Worm (Caenorhabditis elegans) whole organism, young adult: ENCODE data around the gene T12E12.6.

ENCODE experiments used
- B0336.3 ChIP-seq: fragments of 200-800 bp; sonication (Bioruptor generic); IDR thresholded peaks from 2 replicates; pipeline ENCODE4 v1.3.6; 2022; ENCODE audit warnings: missing genetic modification characterization, missing compliant biosample characterization
- Y67H2A.10 ChIP-seq: fragments of 200-800 bp; sonication (Bioruptor generic); conservative IDR thresholded peaks from 2 replicates; pipeline ENCODE4 v1.3.6; 2022; ENCODE audit warnings: missing genetic modification reagents, missing genetic modification characterization, missing compliant biosample characterization
- aptf-3 ChIP-seq: fragments of 200-800 bp; sonication (Bioruptor generic); IDR thresholded peaks from 2 replicates; pipeline ENCODE4 v1.3.6; 2022; ENCODE audit warnings: missing genetic modification characterization, missing compliant biosample characterization
- let-607 ChIP-seq, 2 experiments: fragments of 200-800 bp in 1 of 2; sonication (Bioruptor generic) in 1 of 2; sonication (generic microtip) in 1 of 2; optimal IDR thresholded peaks; 2 replicates each; lab custom pipeline; 2016 to 2018; ENCODE audit warnings: mild to moderate bottlenecking in 2 of 2, missing compliant biosample characterization in 2 of 2, missing genetic modification characterization in 2 of 2, moderate library complexity in 2 of 2, missing genotype in 1 of 2
- lin-26 ChIP-seq: fragments of 200-800 bp; sonication (Bioruptor generic); IDR thresholded peaks from 2 replicates; pipeline ENCODE4 v1.3.6; 2022; ENCODE audit warnings: missing genetic modification reagents, missing genetic modification characterization, missing compliant biosample characterization
- lin-35 ChIP-seq, 3 experiments: fragments of 150-350 bp in 2 of 3; sonication (generic microtip) in 1 of 3; optimal IDR thresholded peaks; 2 replicates each; lab custom pipeline; 2014 to 2018; ENCODE audit warnings: missing biosample characterization in 3 of 3, missing genetic modification characterization in 3 of 3, missing genetic modification reagents in 3 of 3
- madf-8 ChIP-seq: fragments of 200-800 bp; sonication (Bioruptor generic); conservative IDR thresholded peaks from 2 replicates; pipeline ENCODE4 v1.3.6; 2022; ENCODE audit warnings: missing genetic modification reagents, missing genetic modification characterization, missing compliant biosample characterization
- rec-8 ChIP-seq, 2 experiments: sonication (generic microtip); optimal IDR thresholded peaks; 2 replicates each; lab custom pipeline; 2016; ENCODE audit warnings: mild to moderate bottlenecking in 2 of 2, missing genetic modification characterization in 2 of 2, missing genetic modification reagents in 2 of 2, missing genotype in 2 of 2, missing biosample characterization in 1 of 2, missing compliant biosample characterization in 1 of 2, moderate library complexity in 1 of 2
- ztf-25 ChIP-seq: fragments of 200-800 bp; sonication (Bioruptor generic); IDR thresholded peaks from 2 replicates; pipeline ENCODE4 v1.3.6; 2022; ENCODE audit warnings: missing genetic modification reagents, missing genetic modification characterization, missing compliant biosample characterization

ce11 chrIV:5535780-5536179 is 38.2 kb downstream of the T12E12.6 start:
- TF ChIP-seq let-607 (tag; optimal IDR thresholded peaks at IDR 0.05; lab: Kevin White, UChicago): no peak
- TF ChIP-seq madf-8 (GFP tag; lab: Robert Waterston, UW): no peak
- no peak for TF ChIP-seq ztf-25
- TF ChIP-seq B0336.3 (GFP tag; lab: Robert Waterston, UW): no peak
- no peak for TF ChIP-seq lin-35 (GFP tag; optimal IDR thresholded peaks at IDR 0.05; lab: Kevin White, UChicago)
- no peak for TF ChIP-seq rec-8 (tag; optimal IDR thresholded peaks at IDR 0.05; lab: Kevin White, UChicago)
- TF ChIP-seq lin-26 (GFP tag; lab: Robert Waterston, UW): no peak
- no peak for TF ChIP-seq Y67H2A.10 (GFP tag; lab: Robert Waterston, UW)
- no peak for TF ChIP-seq aptf-3 (GFP tag; lab: Robert Waterston, UW)
